Worm (Caenorhabditis elegans) whole organism, L4 larva: ENCODE results near the gene srlf-27.

Experiments used
- F10B5.3 ChIP-seq: sonication (generic microtip); optimal IDR thresholded peaks from 2 replicates; lab custom pipeline; 2016; ENCODE audit warnings: mild to moderate bottlenecking, missing genetic modification characterization, missing compliant biosample characterization
- ZK546.5 ChIP-seq, 2 experiments: sonication (generic microtip); optimal IDR thresholded peaks; 2 replicates each; lab custom pipeline; 2017; ENCODE audit warnings: missing biosample characterization in 2 of 2, missing genetic modification characterization in 2 of 2
- aly-2 ChIP-seq: sonication (generic microtip); optimal IDR thresholded peaks from 2 replicates; lab custom pipeline; 2018; ENCODE audit warnings: missing biosample characterization, missing genetic modification characterization
- ama-1 ChIP-seq: fragments of 150-350 bp; optimal IDR thresholded peaks from 2 replicates; lab custom pipeline; 2014; ENCODE audit warnings: inconsistent platforms, mixed read lengths
- daf-8 ChIP-seq: fragments of 200-800 bp; sonication (Bioruptor generic); IDR thresholded peaks from 2 replicates; pipeline ENCODE4 v1.3.6; 2022; ENCODE audit warnings: missing genetic modification characterization, missing compliant biosample characterization
- dmd-8 ChIP-seq: fragments of 200-800 bp; sonication (Bioruptor generic); IDR thresholded peaks from 2 replicates; pipeline ENCODE4 v1.3.6; 2022; ENCODE audit warnings: missing genetic modification characterization, missing compliant biosample characterization
- mes-2 ChIP-seq: sonication (generic microtip); optimal IDR thresholded peaks from 2 replicates; lab custom pipeline; 2016; ENCODE audit warnings: missing genotype, mild to moderate bottlenecking, missing genetic modification characterization, missing compliant biosample characterization; ENCODE audit not compliant: poor library complexity, severe bottlenecking
- nhr-25 ChIP-seq: sonication (generic microtip); optimal IDR thresholded peaks from 2 replicates; lab custom pipeline; 2017; ENCODE audit warnings: missing genetic modification characterization, mild to moderate bottlenecking, missing compliant biosample characterization, antibody characterized with exemption, moderate library complexity, borderline replicate concordance; ENCODE audit not compliant: insufficient read depth
- nhr-76 ChIP-seq: fragments of 150-350 bp; optimal IDR thresholded peaks from 2 replicates; lab custom pipeline; 2014; ENCODE audit warnings: missing biosample characterization, missing genetic modification characterization
- saeg-2 ChIP-seq: fragments of 200-800 bp; sonication (Bioruptor generic); IDR thresholded peaks from 2 replicates; pipeline ENCODE4 v1.3.6; 2022; ENCODE audit warnings: missing genetic modification reagents, missing genetic modification characterization, missing compliant biosample characterization
- zip-11 ChIP-seq: fragments of 200-800 bp; sonication (Bioruptor generic); IDR thresholded peaks from 2 replicates; pipeline ENCODE4 v1.3.6; 2022; ENCODE audit warnings: missing genetic modification characterization, missing compliant biosample characterization
- ztf-11 ChIP-seq: fragments of 150-350 bp; optimal IDR thresholded peaks from 2 replicates; lab custom pipeline; 2014; ENCODE audit warnings: missing biosample characterization, missing genetic modification characterization

ce11 chrIV:14603022-14603421 lies 34.5 kb upstream of the srlf-27 start:
- no peak for TF ChIP-seq dmd-8 (GFP tag; lab: Robert Waterston, UW)
- no peak for TF ChIP-seq zip-11 (GFP tag; lab: Robert Waterston, UW)
- TF ChIP-seq ztf-11 (tag; lab: Kevin White, UChicago), result no peak
- no peak for TF ChIP-seq saeg-2 (GFP tag; lab: Robert Waterston, UW)
- no peak for TF ChIP-seq aly-2 (tag; lab: Kevin White, UChicago)
- no peak for TF ChIP-seq daf-8 (GFP tag; lab: Robert Waterston, UW)
- no peak for TF ChIP-seq F10B5.3
- TF ChIP-seq mes-2 (tag; lab: Kevin White, UChicago), result no peak
- TF ChIP-seq nhr-76 (tag; lab: Kevin White, UChicago), result no peak
- TF ChIP-seq nhr-25 (tag; lab: Kevin White, UChicago), result no peak
- no peak for TF ChIP-seq ZK546.5 (tag; optimal IDR thresholded peaks at IDR 0.05; lab: Kevin White, UChicago)
- TF ChIP-seq ama-1, result no peak
